Worm (Caenorhabditis elegans): ENCODE measurements around the gene pafo-1.

The pafo-1 gene

ce11 chrV:11531831-11532534, 10.5 kb downstream of the pafo-1 start (continued):
- no peak for TF ChIP-seq dmd-4 (tag; optimal IDR thresholded peaks at IDR 0.05; ENCODE audit: borderline replicate concordance)
- TF ChIP-seq pax-1 (tag; optimal IDR thresholded peaks at IDR 0.05) = no peak
- TF ChIP-seq T23F11.4 (GFP tag; optimal IDR thresholded peaks at IDR 0.05) = peak; percentile 18
- peak; percentile 96 for TF ChIP-seq ceh-18 (tag; optimal IDR thresholded peaks at IDR 0.05)
- no peak for TF ChIP-seq nhr-232 (tag; optimal IDR thresholded peaks at IDR 0.05)
- peak; percentile 6 for TF ChIP-seq F13H6.1 (tag; optimal IDR thresholded peaks at IDR 0.05)
- no peak for TF ChIP-seq ceh-14 (tag; optimal IDR thresholded peaks at IDR 0.05)
- TF ChIP-seq npax-4 (tag; optimal IDR thresholded peaks at IDR 0.05) = no peak
- TF ChIP-seq hlh-8 (tag; optimal IDR thresholded peaks at IDR 0.05) = peak; percentile 92
- no peak for TF ChIP-seq nfya-1 (tag; optimal IDR thresholded peaks at IDR 0.05)
- no peak for TF ChIP-seq pha-2 (tag; optimal IDR thresholded peaks at IDR 0.05)
- TF ChIP-seq K09A11.1 (tag; optimal IDR thresholded peaks at IDR 0.05; ENCODE audit: insufficient read depth) = no peak
- TF ChIP-seq mec-3 (tag; optimal IDR thresholded peaks at IDR 0.05; ENCODE audit: borderline replicate concordance) = no peak
- peak; percentile 30 for TF ChIP-seq ztf-16 (tag; optimal IDR thresholded peaks at IDR 0.05)
- no peak for TF ChIP-seq madf-2 (tag; optimal IDR thresholded peaks at IDR 0.05)
- no peak for TF ChIP-seq ceh-48 (tag; optimal IDR thresholded peaks at IDR 0.05)
- no peak for TF ChIP-seq elt-2 (tag; optimal IDR thresholded peaks at IDR 0.05)
- TF ChIP-seq fkh-6 (tag; optimal IDR thresholded peaks at IDR 0.05) = no peak
- no peak for TF ChIP-seq hlh-15 (tag; optimal IDR thresholded peaks at IDR 0.05)
- TF ChIP-seq ets-4 (tag; optimal IDR thresholded peaks at IDR 0.05) = peak; percentile 33
- TF ChIP-seq Y22D7AL.16 (tag; optimal IDR thresholded peaks at IDR 0.05) = no peak
- TF ChIP-seq syd-9 (tag; optimal IDR thresholded peaks at IDR 0.05) = no peak
- TF ChIP-seq ceh-22 (tag; optimal IDR thresholded peaks at IDR 0.05) = no peak
- no peak for TF ChIP-seq hlh-13 (GFP tag; optimal IDR thresholded peaks at IDR 0.05)
- TF ChIP-seq hlh-30 (tag; optimal IDR thresholded peaks at IDR 0.05; ENCODE audit: insufficient read depth) = peak; percentile 32

ce11 chrV:11532535-11532853, 11.0 kb downstream of the pafo-1 start:
- TF ChIP-seq lin-11 (tag; optimal IDR thresholded peaks at IDR 0.05) (no peak), rnt-1 (tag; optimal IDR thresholded peaks at IDR 0.05) (no peak), mec-3 (tag; optimal IDR thresholded peaks at IDR 0.05; ENCODE audit: borderline replicate concordance) (no peak), ceh-45 (GFP tag; IDR thresholded peaks at IDR 0.05) (no peak), sox-2 (GFP tag; IDR thresholded peaks at IDR 0.05) (no peak), ceh-22 (tag; optimal IDR thresholded peaks at IDR 0.05) (no peak), hlh-30 (tag; optimal IDR thresholded peaks at IDR 0.05; ENCODE audit: insufficient read depth) (no peak), tbx-2 (tag; optimal IDR thresholded peaks at IDR 0.05) (no peak), hlh-6 (tag; optimal IDR thresholded peaks at IDR 0.05) (no peak), ref-2 (tag; optimal IDR thresholded peaks at IDR 0.05) (no peak), pqm-1 (tag; optimal IDR thresholded peaks at IDR 0.05) (no peak), ama-1 (optimal IDR thresholded peaks at IDR 0.05) (no peak), ceh-14 (tag; optimal IDR thresholded peaks at IDR 0.05) (no peak)

DNA sequence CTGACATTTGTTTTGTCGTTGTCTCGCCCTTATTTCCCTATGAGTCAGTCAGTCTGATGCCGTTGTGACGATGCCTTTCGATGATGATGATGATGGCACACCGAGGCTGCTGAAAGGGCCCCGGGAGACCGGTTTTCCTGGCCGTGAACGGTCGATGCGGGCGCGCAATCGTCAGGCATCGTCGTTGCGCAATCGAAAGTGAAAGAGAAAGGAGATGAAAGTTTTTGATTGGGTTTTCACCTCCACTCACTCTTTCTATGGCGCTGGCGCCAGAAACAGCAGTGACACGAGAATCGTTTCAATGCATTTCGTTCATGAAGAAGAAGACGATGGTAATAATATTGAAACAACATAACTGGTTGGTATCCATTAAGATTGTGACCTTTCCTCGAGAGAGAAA, 11.5 kb downstream of the pafo-1 start:
- TF ChIP-seq unc-55 (GFP tag; optimal IDR thresholded peaks at IDR 0.05) (no peak), nfya-1 (tag; optimal IDR thresholded peaks at IDR 0.05) (no peak), pha-4 (tag; optimal IDR thresholded peaks at IDR 0.05) (no peak), unc-3 (GFP tag; conservative IDR thresholded peaks at IDR 0.05) (no peak), unc-3 (tag; optimal IDR thresholded peaks at IDR 0.05) (no peak), T23F11.4 (GFP tag; optimal IDR thresholded peaks at IDR 0.05) (no peak), elt-2 (tag; optimal IDR thresholded peaks at IDR 0.05) (no peak), syd-9 (tag; optimal IDR thresholded peaks at IDR 0.05) (no peak), eyg-1 (tag; optimal IDR thresholded peaks at IDR 0.05) (no peak), pqm-1 (tag; optimal IDR thresholded peaks at IDR 0.05) (no peak), sox-4 (tag; optimal IDR thresholded peaks at IDR 0.05) (no peak), gmeb-2 (tag; optimal IDR thresholded peaks at IDR 0.05) (no peak), ama-1 (optimal IDR thresholded peaks at IDR 0.05) (no peak), sox-2 (GFP tag; IDR thresholded peaks at IDR 0.05) (no peak), ceh-18 (tag; optimal IDR thresholded peaks at IDR 0.05) (no peak), elt-4 (tag; optimal IDR thresholded peaks at IDR 0.05) (no peak), ceh-9 (tag; optimal IDR thresholded peaks at IDR 0.05) (no peak), ceh-2 (tag; optimal IDR thresholded peaks at IDR 0.05) (no peak), ttx-3 (tag; optimal IDR thresholded peaks at IDR 0.05) (no peak), K02D7.2 (tag; optimal IDR thresholded peaks at IDR 0.05) (no peak)

Measured in whole organism, late embryonic.